Worm (Caenorhabditis elegans): ENCODE measurements around the gene dgk-2.

The dgk-2 gene

ce11 chrX:4469297-4469816 is 34.8 kb downstream of the dgk-2 start, which contains the start of gene asb-2 (continued):
- TF ChIP-seq elt-3 (tag; optimal IDR thresholded peaks at IDR 0.05) (no peak), mab-5 (tag; optimal IDR thresholded peaks at IDR 0.05) (peak; percentile 66), nhr-11 (tag; optimal IDR thresholded peaks at IDR 0.05) (no peak), gmeb-1 (tag; optimal IDR thresholded peaks at IDR 0.05) (peak; percentile 78), lsy-2 (tag; optimal IDR thresholded peaks at IDR 0.05) (peak; percentile 71 to 93), ama-1 (optimal IDR thresholded peaks at IDR 0.05) (no peak), ztf-1 (GFP tag; conservative IDR thresholded peaks at IDR 0.05) (no peak), crh-2 (tag; optimal IDR thresholded peaks at IDR 0.05) (peak; percentile 89), ceh-82 (tag; optimal IDR thresholded peaks at IDR 0.05) (no peak), nhr-25 (tag; optimal IDR thresholded peaks at IDR 0.05) (peak; percentile 86), lin-11 (tag; optimal IDR thresholded peaks at IDR 0.05) (peak; percentile 78), C34F6.9 (tag; optimal IDR thresholded peaks at IDR 0.05) (peak; percentile 95), egl-27 (tag; optimal IDR thresholded peaks at IDR 0.05) (peak; percentile 58)

ce11 chrX:4466218-4466617 is 38.0 kb downstream of the dgk-2 start, which contains the start of gene nmur-3:
TSS of gene nmur-3 (plus strand) at chrX:4466518.
- TF ChIP-seq alr-1 (tag; optimal IDR thresholded peaks at IDR 0.05) (no peak), sma-9 (GFP tag; optimal IDR thresholded peaks at IDR 0.05) (no peak), sma-9 (tag; optimal IDR thresholded peaks at IDR 0.05) (no peak), lin-13 (GFP tag; optimal IDR thresholded peaks at IDR 0.05) (no peak), peb-1 (tag; optimal IDR thresholded peaks at IDR 0.05) (no peak), ZK546.5 (tag; optimal IDR thresholded peaks at IDR 0.05) (no peak), snpc-4 (tag; optimal IDR thresholded peaks at IDR 0.05) (no peak), ceh-16 (tag; optimal IDR thresholded peaks at IDR 0.05) (no peak), ama-1 (optimal IDR thresholded peaks at IDR 0.05) (no peak), nhr-77 (tag; optimal IDR thresholded peaks at IDR 0.05) (no peak), nhr-11 (tag; optimal IDR thresholded peaks at IDR 0.05) (no peak), elt-1 (tag; optimal IDR thresholded peaks at IDR 0.05) (no peak), lsy-2 (tag; optimal IDR thresholded peaks at IDR 0.05) (no peak), blmp-1 (tag; optimal IDR thresholded peaks at IDR 0.05; ENCODE audit: insufficient read depth) (no peak)

- TF ChIP-seq sma-3 (GFP tag; optimal IDR thresholded peaks at IDR 0.05) (no peak), ztf-11 (tag; optimal IDR thresholded peaks at IDR 0.05) (no peak), R02D3.7 (tag; optimal IDR thresholded peaks at IDR 0.05) (no peak), nhr-129 (tag; optimal IDR thresholded peaks at IDR 0.05) (no peak), skn-1 (tag; optimal IDR thresholded peaks at IDR 0.05) (no peak), nhr-21 (tag; optimal IDR thresholded peaks at IDR 0.05) (no peak), blmp-1 (tag; optimal IDR thresholded peaks at IDR 0.05; ENCODE audit: insufficient read depth) (no peak), elt-1 (tag; optimal IDR thresholded peaks at IDR 0.05) (no peak), F13H6.1 (tag; optimal IDR thresholded peaks at IDR 0.05) (no peak)
Measured at ce11 chrX:4464367-4464766, 39.8 kb downstream of the dgk-2 start.

- TF ChIP-seq zag-1 (tag; optimal IDR thresholded peaks at IDR 0.05) (no peak), aly-2 (tag; optimal IDR thresholded peaks at IDR 0.05) (no peak), elt-1 (tag; optimal IDR thresholded peaks at IDR 0.05) (no peak), lin-11 (tag; optimal IDR thresholded peaks at IDR 0.05) (no peak), nhr-23 (tag; optimal IDR thresholded peaks at IDR 0.05) (no peak), elt-3 (tag; optimal IDR thresholded peaks at IDR 0.05) (no peak), ztf-1 (GFP tag; conservative IDR thresholded peaks at IDR 0.05) (no peak), fos-1 (tag; optimal IDR thresholded peaks at IDR 0.05) (peak; percentile 40), lsy-2 (tag; optimal IDR thresholded peaks at IDR 0.05) (peak in 1 of 2 experiments; percentile 75), nhr-12 (tag; optimal IDR thresholded peaks at IDR 0.05) (no peak), nhr-10 (tag; optimal IDR thresholded peaks at IDR 0.05) (no peak), egl-27 (tag; optimal IDR thresholded peaks at IDR 0.05) (no peak), ceh-16 (tag; optimal IDR thresholded peaks at IDR 0.05) (no peak), nhr-6 (tag; optimal IDR thresholded peaks at IDR 0.05) (no peak), alr-1 (tag; optimal IDR thresholded peaks at IDR 0.05) (no peak), crh-2 (tag; optimal IDR thresholded peaks at IDR 0.05) (peak; percentile 67), mbf-1 (tag; optimal IDR thresholded peaks at IDR 0.05) (no peak), Y55F3AM.14 (GFP tag; optimal IDR thresholded peaks at IDR 0.05) (no peak), nhr-11 (tag; optimal IDR thresholded peaks at IDR 0.05) (no peak), snpc-4 (tag; optimal IDR thresholded peaks at IDR 0.05) (peak; percentile 13), nhr-237 (tag; optimal IDR thresholded peaks at IDR 0.05) (no peak), lin-13 (GFP tag; optimal IDR thresholded peaks at IDR 0.05) (peak; percentile 38), skn-1 (tag; optimal IDR thresholded peaks at IDR 0.05) (no peak), unc-55 (GFP tag; optimal IDR thresholded peaks at IDR 0.05) (peak; percentile 65), sma-3 (GFP tag; optimal IDR thresholded peaks at IDR 0.05) (peak; percentile 24), nhr-77 (tag; optimal IDR thresholded peaks at IDR 0.05) (no peak), F13H6.1 (tag; optimal IDR thresholded peaks at IDR 0.05) (peak; percentile 43), gmeb-1 (tag; optimal IDR thresholded peaks at IDR 0.05) (peak; percentile 14), ztf-11 (tag; optimal IDR thresholded peaks at IDR 0.05) (no peak), nhr-25 (tag; optimal IDR thresholded peaks at IDR 0.05) (peak; percentile 58), C34F6.9 (tag; optimal IDR thresholded peaks at IDR 0.05) (peak; percentile 79), mab-5 (tag; optimal IDR thresholded peaks at IDR 0.05) (no peak), ama-1 (optimal IDR thresholded peaks at IDR 0.05) (no peak), peb-1 (tag; optimal IDR thresholded peaks at IDR 0.05) (no peak), unc-39 (tag; optimal IDR thresholded peaks at IDR 0.05) (no peak), dmd-4 (tag; optimal IDR thresholded peaks at IDR 0.05) (no peak), unc-62 (GFP tag; optimal IDR thresholded peaks at IDR 0.05) (no peak), blmp-1 (tag; optimal IDR thresholded peaks at IDR 0.05; ENCODE audit: insufficient read depth) (no peak)
Measured at ce11 chrX:4462390-4462789, 41.8 kb downstream of the dgk-2 start, which contains the start of gene atg-16.1. TSS of gene atg-16.1 (minus strand) at chrX:4462465.
